Fruit fly (Drosophila melanogaster): ENCODE data around the gene Csl4.

The Csl4 gene

dm6 chr2L:11086357-11086924 lies 36.9 kb downstream of the Csl4 start, which contains the start of gene CG16854 (continued):
- TF ChIP-seq onecut (GFP tag; IDR thresholded peaks at IDR 0.05) = no peak; the same call in 1 of the 2 replicates
- no peak for TF ChIP-seq CG31365 (tag; optimal IDR thresholded peaks at IDR 0.05)
- no peak for TF ChIP-seq CG18619 (GFP tag; optimal IDR thresholded peaks at IDR 0.05)
- no peak for TF ChIP-seq CG10209 (GFP tag; optimal IDR thresholded peaks at IDR 0.05)
- TF ChIP-seq CG4820 (GFP tag; optimal IDR thresholded peaks at IDR 0.05) = no peak
- TF ChIP-seq Deaf1 (tag; optimal IDR thresholded peaks at IDR 0.05) = peak; percentile 64
- TF ChIP-seq slp2 (GFP tag; optimal IDR thresholded peaks at IDR 0.05) = no peak
- TF ChIP-seq CG10959 (GFP tag; IDR thresholded peaks at IDR 0.05) = no peak
- no peak for TF ChIP-seq CG9876 (GFP tag; optimal IDR thresholded peaks at IDR 0.05)
- TF ChIP-seq Trl (optimal IDR thresholded peaks at IDR 0.05) = peak; percentile 41 to 51
- TF ChIP-seq Trl (GFP tag; optimal IDR thresholded peaks at IDR 0.05) = peak; percentile 24
- TF ChIP-seq cas (GFP tag; IDR thresholded peaks at IDR 0.05) = no peak
- TF ChIP-seq CG4282 (GFP tag; optimal IDR thresholded peaks at IDR 0.05) = no peak
- 0 out of 2 replicates have a peak, but pooled peaks have one; percentile 26 for TF ChIP-seq ranshi (GFP tag; IDR thresholded peaks at IDR 0.05)
- TF ChIP-seq CG18599 (GFP tag; optimal IDR thresholded peaks at IDR 0.05) = peak; percentile 47
- TF ChIP-seq HLHmδ (GFP tag; optimal IDR thresholded peaks at IDR 0.05) = no peak
- no peak for TF ChIP-seq ftz-f1 (GFP tag; optimal IDR thresholded peaks at IDR 0.05)
- no peak for TF ChIP-seq CG2129 (GFP tag; IDR thresholded peaks at IDR 0.05; ENCODE audit: partially characterized antibody)
- no peak for TF ChIP-seq z (GFP tag; IDR thresholded peaks at IDR 0.05)
- peak; percentile 41 for TF ChIP-seq CG9932 (GFP tag; IDR thresholded peaks at IDR 0.05)
- TF ChIP-seq CG11456 (GFP tag; IDR thresholded peaks at IDR 0.05) = 0 out of 3 replicates have a peak, but pooled peaks have one; percentile 7
- no peak for TF ChIP-seq CG12942 (GFP tag; optimal IDR thresholded peaks at IDR 0.05)
- TF ChIP-seq CG17186 (GFP tag; optimal IDR thresholded peaks at IDR 0.05) = no peak
- TF ChIP-seq CG15601 (tag; optimal IDR thresholded peaks at IDR 0.05) = no peak
- TF ChIP-seq MESR4 (GFP tag; optimal IDR thresholded peaks at IDR 0.05) = no peak
- TF ChIP-seq CG12391 (tag; optimal IDR thresholded peaks at IDR 0.05) = peak; percentile 19
- TF ChIP-seq Usf (GFP tag; optimal IDR thresholded peaks at IDR 0.05) = no peak
- 0 out of 2 replicates have a peak, but pooled peaks have one; percentile 16 for TF ChIP-seq bbx (GFP tag; IDR thresholded peaks at IDR 0.05; ENCODE audit: partially characterized antibody)
- TF ChIP-seq jigr1 (GFP tag; IDR thresholded peaks at IDR 0.05) = 0 out of 3 replicates have a peak, but pooled peaks have one; percentile 19
- TF ChIP-seq ind (GFP tag; optimal IDR thresholded peaks at IDR 0.05) = no peak
- no peak for TF ChIP-seq mam (GFP tag; optimal IDR thresholded peaks at IDR 0.05)
- peak; percentile 18; the same call in 1 of the 4 replicates for TF ChIP-seq Gug (GFP tag; IDR thresholded peaks at IDR 0.05)
- peak; percentile 10 for TF ChIP-seq CG12659 (GFP tag; optimal IDR thresholded peaks at IDR 0.05)
- TF ChIP-seq tio (GFP tag; optimal IDR thresholded peaks at IDR 0.05) = no peak
- no peak for TF ChIP-seq psq (GFP tag; optimal IDR thresholded peaks at IDR 0.05)
- no peak for TF ChIP-seq Asciz (GFP tag; optimal IDR thresholded peaks at IDR 0.05)
- no peak for TF ChIP-seq CG16813 (GFP tag; IDR thresholded peaks at IDR 0.05; ENCODE audit: partially characterized antibody)
- TF ChIP-seq yki (optimal IDR thresholded peaks at IDR 0.05) = no peak
- no peak for TF ChIP-seq Jarid2 (GFP tag; optimal IDR thresholded peaks at IDR 0.05)
- no peak for TF ChIP-seq Max (GFP tag; optimal IDR thresholded peaks at IDR 0.05)
- no peak for TF ChIP-seq Hey (tag; optimal IDR thresholded peaks at IDR 0.05)
- no peak for TF ChIP-seq MBD-R2 (GFP tag; IDR thresholded peaks at IDR 0.05)
- 0 out of 3 replicates have a peak, but pooled peaks have one; percentile 34 for TF ChIP-seq dysf (GFP tag; IDR thresholded peaks at IDR 0.05)
- TF ChIP-seq Oaz (GFP tag; IDR thresholded peaks at IDR 0.05) = no peak
- no peak for TF ChIP-seq TFAM (GFP tag; optimal IDR thresholded peaks at IDR 0.05)
- TF ChIP-seq da (GFP tag; optimal IDR thresholded peaks at IDR 0.05) = no peak
- TF ChIP-seq CG32767 (GFP tag; IDR thresholded peaks at IDR 0.05) = no peak
- no peak for TF ChIP-seq vnd (GFP tag; IDR thresholded peaks at IDR 0.05; ENCODE audit: partially characterized antibody)
- peak; percentile 20 for TF ChIP-seq Hand (GFP tag; optimal IDR thresholded peaks at IDR 0.05)
- TF ChIP-seq pros (GFP tag; optimal IDR thresholded peaks at IDR 0.05) = no peak
- no peak for TF ChIP-seq lmd (GFP tag; IDR thresholded peaks at IDR 0.05)

Data from whole organism, embryonic.